Fruit fly (Drosophila melanogaster) whole organism, embryonic: ENCODE measurements around the gene CG43448.

Experiments used
- BtbVII ChIP-seq: fragments of 200-800 bp; sonication (Bioruptor generic); optimal IDR thresholded peaks from 3 replicates; lab custom pipeline; 2017; ENCODE audit warnings: missing biosample characterization, mild to moderate bottlenecking, missing genetic modification characterization
- CG10147 ChIP-seq: fragments of 200-800 bp; sonication (Bioruptor generic); optimal IDR thresholded peaks from 2 replicates; lab custom pipeline; 2019; ENCODE audit warnings: missing biosample characterization, mild to moderate bottlenecking, missing genetic modification characterization, moderate library complexity
- CG10543 ChIP-seq: fragments of 200-800 bp; sonication (Bioruptor generic); optimal IDR thresholded peaks from 3 replicates; lab custom pipeline; 2017; ENCODE audit warnings: missing biosample characterization, mild to moderate bottlenecking, missing genetic modification characterization, moderate library complexity
- CG12104 ChIP-seq: fragments of 200-800 bp; sonication (Bioruptor generic); optimal IDR thresholded peaks from 3 replicates; lab custom pipeline; 2016; ENCODE audit warnings: missing biosample characterization, missing genetic modification characterization
- CG13624 ChIP-seq: fragments of 200-800 bp; sonication (Bioruptor generic); optimal IDR thresholded peaks from 2 replicates; lab custom pipeline; 2016; ENCODE audit warnings: missing biosample characterization, missing genetic modification characterization
- CG1529 ChIP-seq: fragments of 200-800 bp; sonication (Bioruptor generic); optimal IDR thresholded peaks from 3 replicates; lab custom pipeline; 2018; ENCODE audit warnings: missing biosample characterization, missing genetic modification characterization
- CG15479 ChIP-seq: fragments of 200-800 bp; sonication (Bioruptor generic); optimal IDR thresholded peaks from 3 replicates; lab custom pipeline; 2019; ENCODE audit warnings: missing biosample characterization, mild to moderate bottlenecking, missing genetic modification characterization, moderate library complexity
- CG18599 ChIP-seq: fragments of 200-800 bp; sonication (Bioruptor generic); optimal IDR thresholded peaks from 3 replicates; lab custom pipeline; 2017; ENCODE audit warnings: missing biosample characterization, missing genetic modification characterization, mild to moderate bottlenecking, moderate library complexity, missing genetic modification reagents
- CG31224 ChIP-seq: fragments of 200-800 bp; sonication (Bioruptor generic); IDR thresholded peaks from 2 replicates; pipeline ENCODE4 v1.3.6; 2022; ENCODE audit warnings: missing biosample characterization, missing genetic modification characterization
- CG32532 ChIP-seq: fragments of 200-800 bp; sonication (Bioruptor generic); IDR thresholded peaks from 2 replicates; pipeline ENCODE4 v1.3.6; 2022; ENCODE audit warnings: missing biosample characterization, missing genetic modification characterization
- CG3838 ChIP-seq: fragments of 200-800 bp; sonication (Bioruptor generic); optimal IDR thresholded peaks from 3 replicates; lab custom pipeline; 2016; ENCODE audit warnings: missing biosample characterization, missing genetic modification characterization
- CG8281 ChIP-seq: fragments of 200-800 bp; sonication (Bioruptor generic); optimal IDR thresholded peaks from 2 replicates; lab custom pipeline; 2018; ENCODE audit warnings: missing biosample characterization, mild to moderate bottlenecking, missing genetic modification characterization, moderate library complexity
- Camta ChIP-seq: fragments of 200-800 bp; sonication (Bioruptor generic); optimal IDR thresholded peaks from 2 replicates; lab custom pipeline; 2016; ENCODE audit warnings: missing biosample characterization, missing genetic modification characterization
- Ets97D ChIP-seq: fragments of 200-800 bp; sonication (Bioruptor generic); optimal IDR thresholded peaks from 3 replicates; lab custom pipeline; 2016; ENCODE audit warnings: missing biosample characterization, missing genetic modification characterization
- Fer3 ChIP-seq: fragments of 200-800 bp; sonication (Bioruptor generic); optimal IDR thresholded peaks from 2 replicates; lab custom pipeline; 2018; ENCODE audit warnings: missing biosample characterization, mild to moderate bottlenecking, missing genetic modification characterization, moderate library complexity
- HLH4C ChIP-seq: fragments of 200-800 bp; sonication (Bioruptor generic); IDR thresholded peaks from 3 replicates; pipeline ENCODE4 v1.3.6; 2022; ENCODE audit warnings: missing biosample characterization, missing genetic modification characterization; ENCODE audit not compliant: partially characterized antibody
- Hr3 ChIP-seq: fragments of 200-800 bp; sonication (Bioruptor generic); optimal IDR thresholded peaks from 3 replicates; lab custom pipeline; 2016; ENCODE audit warnings: missing biosample characterization, missing genetic modification characterization
- Hsf ChIP-seq: fragments of 200-800 bp; sonication (Bioruptor generic); optimal IDR thresholded peaks from 3 replicates; lab custom pipeline; 2016; ENCODE audit warnings: missing biosample characterization, missing genetic modification characterization
- Lhr ChIP-seq: fragments of 200-800 bp; sonication (Bioruptor generic); optimal IDR thresholded peaks from 3 replicates; lab custom pipeline; 2017; ENCODE audit warnings: mild to moderate bottlenecking, missing biosample characterization, missing genetic modification reagents, missing genetic modification characterization
- Med ChIP-seq: fragments of 200-800 bp; sonication (Bioruptor generic); peaks from one replicate; lab custom pipeline; 2016; ENCODE audit warnings: missing biosample characterization, missing genetic modification characterization, mild to moderate bottlenecking, inconsistent platforms, moderate library complexity
- Mes4 ChIP-seq: fragments of 200-800 bp; sonication (Bioruptor generic); optimal IDR thresholded peaks from 2 replicates; lab custom pipeline; 2016; ENCODE audit warnings: missing biosample characterization, missing genetic modification characterization
- Myb ChIP-seq: fragments of 200-800 bp; sonication (Bioruptor generic); optimal IDR thresholded peaks from 2 replicates; lab custom pipeline; 2016; ENCODE audit warnings: missing biosample characterization, missing genetic modification characterization
- NFAT ChIP-seq: fragments of 200-800 bp; sonication (Bioruptor generic); IDR thresholded peaks from 2 replicates; pipeline ENCODE4 v1.3.6; 2022; ENCODE audit warnings: missing biosample characterization, missing genetic modification characterization
- Nf-YB ChIP-seq: fragments of 200-800 bp; sonication (Bioruptor generic); optimal IDR thresholded peaks from 3 replicates; lab custom pipeline; 2019; ENCODE audit warnings: missing biosample characterization, mild to moderate bottlenecking, missing genetic modification characterization, moderate library complexity
- Rfx ChIP-seq: fragments of 200-800 bp; sonication (Bioruptor generic); IDR thresholded peaks from 2 replicates; pipeline ENCODE4 v1.3.6; 2022; ENCODE audit warnings: missing biosample characterization, missing genetic modification characterization
- Six4 ChIP-seq: fragments of 200-800 bp; sonication (Bioruptor generic); optimal IDR thresholded peaks from 2 replicates; lab custom pipeline; 2016; ENCODE audit warnings: missing biosample characterization, missing genetic modification characterization
- Sry-δ ChIP-seq: fragments of 200-800 bp; sonication (Bioruptor generic); optimal IDR thresholded peaks from 2 replicates; lab custom pipeline; 2016; ENCODE audit warnings: missing biosample characterization, missing genetic modification characterization
- Xbp1 ChIP-seq: fragments of 200-800 bp; sonication (Bioruptor generic); optimal IDR thresholded peaks from 3 replicates; lab custom pipeline; 2016; ENCODE audit warnings: missing biosample characterization, mild to moderate bottlenecking, missing genetic modification characterization
- YL-1 ChIP-seq: fragments of 200-800 bp; sonication (Bioruptor generic); optimal IDR thresholded peaks from 3 replicates; lab custom pipeline; 2017; ENCODE audit warnings: missing biosample characterization, mild to moderate bottlenecking, missing genetic modification characterization
- ase ChIP-seq: fragments of 200-800 bp; sonication (Bioruptor generic); IDR thresholded peaks from 3 replicates; pipeline ENCODE4 v1.3.6; 2022; ENCODE audit warnings: missing biosample characterization, missing genetic modification characterization
- corto ChIP-seq: fragments of 200-800 bp; sonication (Bioruptor generic); optimal IDR thresholded peaks from 2 replicates; lab custom pipeline; 2016; ENCODE audit warnings: missing biosample characterization, mild to moderate bottlenecking, missing genetic modification characterization, moderate library complexity
- cwo ChIP-seq: fragments of 200-800 bp; sonication (Bioruptor generic); optimal IDR thresholded peaks from 3 replicates; lab custom pipeline; 2017; ENCODE audit warnings: missing biosample characterization, missing genetic modification characterization, mild to moderate bottlenecking, moderate library complexity, missing genetic modification reagents
- dan ChIP-seq: fragments of 200-800 bp; sonication (Bioruptor generic); IDR thresholded peaks from 2 replicates; pipeline ENCODE4 v1.3.6; 2022; ENCODE audit warnings: missing biosample characterization, missing genetic modification characterization
- dimm ChIP-seq: fragments of 200-800 bp; sonication (Bioruptor generic); IDR thresholded peaks from 2 replicates; pipeline ENCODE4 v1.3.6; 2022; ENCODE audit warnings: missing biosample characterization, missing genetic modification characterization
- dpn ChIP-seq, 2 experiments: fragments of 200-800 bp; sonication (Bioruptor generic); optimal IDR thresholded peaks; 3 replicates each; lab custom pipeline; 2016; ENCODE audit warnings: missing biosample characterization in 2 of 2, missing genetic modification characterization in 2 of 2
- emc ChIP-seq: fragments of 200-800 bp; sonication (Bioruptor generic); optimal IDR thresholded peaks from 2 replicates; lab custom pipeline; 2016; ENCODE audit warnings: missing biosample characterization, missing genetic modification characterization
- en ChIP-seq: fragments of 200-800 bp; sonication (Bioruptor generic); optimal IDR thresholded peaks from 2 replicates; lab custom pipeline; 2016; ENCODE audit warnings: missing biosample characterization, missing genetic modification characterization
- fd96Cb ChIP-seq: fragments of 200-800 bp; sonication (Bioruptor generic); optimal IDR thresholded peaks from 2 replicates; lab custom pipeline; 2018; ENCODE audit warnings: missing biosample characterization, mild to moderate bottlenecking, missing genetic modification characterization, moderate library complexity
- ftz-f1 ChIP-seq: fragments of 200-800 bp; sonication (Bioruptor generic); optimal IDR thresholded peaks from 2 replicates; lab custom pipeline; 2016; ENCODE audit warnings: missing biosample characterization, missing genetic modification characterization
- fu2 ChIP-seq: fragments of 200-800 bp; sonication (Bioruptor generic); optimal IDR thresholded peaks from 2 replicates; lab custom pipeline; 2016; ENCODE audit warnings: missing biosample characterization, missing genetic modification characterization
- ham ChIP-seq: fragments of 200-800 bp; sonication (Bioruptor generic); IDR thresholded peaks from 2 replicates; pipeline ENCODE4 v1.3.6; 2022; ENCODE audit warnings: missing biosample characterization, missing genetic modification characterization
- hth ChIP-seq: fragments of >200 bp; optimal IDR thresholded peaks from 2 replicates; lab custom pipeline; 2017; ENCODE audit warnings: inconsistent platforms
- mld ChIP-seq: fragments of 200-800 bp; sonication (Bioruptor generic); IDR thresholded peaks from 3 replicates; pipeline ENCODE4 v1.3.6; 2022; ENCODE audit warnings: missing biosample characterization, missing genetic modification characterization; ENCODE audit not compliant: partially characterized antibody
- phol ChIP-seq: fragments of 200-800 bp; sonication (Bioruptor generic); optimal IDR thresholded peaks from 3 replicates; lab custom pipeline; 2018; ENCODE audit warnings: missing biosample characterization, mild to moderate bottlenecking, missing genetic modification characterization, moderate library complexity
- psq ChIP-seq: fragments of 200-800 bp; sonication (Bioruptor generic); optimal IDR thresholded peaks from 2 replicates; lab custom pipeline; 2017; ENCODE audit warnings: missing biosample characterization, missing genetic modification characterization
- pum ChIP-seq: fragments of 200-800 bp; sonication (Bioruptor generic); optimal IDR thresholded peaks from 2 replicates; lab custom pipeline; 2016; ENCODE audit warnings: missing biosample characterization, missing genetic modification characterization
- row ChIP-seq: fragments of 200-800 bp; sonication (Bioruptor generic); IDR thresholded peaks from 3 replicates; pipeline ENCODE4 v1.3.6; 2022; ENCODE audit warnings: missing biosample characterization, missing genetic modification characterization
- slp2 ChIP-seq: fragments of 200-800 bp; sonication (Bioruptor generic); optimal IDR thresholded peaks from 2 replicates; lab custom pipeline; 2016; ENCODE audit warnings: missing biosample characterization, missing genetic modification characterization
- toy ChIP-seq: fragments of 200-800 bp; sonication (Bioruptor generic); IDR thresholded peaks from 2 replicates; pipeline ENCODE4 v1.3.6; 2022; ENCODE audit warnings: missing biosample characterization, missing genetic modification characterization
- trem ChIP-seq: fragments of 200-800 bp; optimal IDR thresholded peaks from 3 replicates; lab custom pipeline; 2019; ENCODE audit warnings: missing biosample characterization, mild to moderate bottlenecking, missing genetic modification characterization, moderate library complexity
- ttk ChIP-seq: fragments of 200-800 bp; sonication (Bioruptor generic); IDR thresholded peaks from 2 replicates; pipeline ENCODE4 v2.1.2; 2022; ENCODE audit warnings: missing biosample characterization, missing genetic modification characterization
- vnd ChIP-seq: fragments of 200-800 bp; sonication (Bioruptor generic); IDR thresholded peaks from 3 replicates; pipeline ENCODE4 v1.3.6; 2022; ENCODE audit warnings: missing biosample characterization, missing genetic modification characterization; ENCODE audit not compliant: partially characterized antibody
- wor ChIP-seq: fragments of 200-800 bp; sonication (Bioruptor generic); IDR thresholded peaks from 2 replicates; pipeline ENCODE4 v1.3.6; 2022; ENCODE audit warnings: missing biosample characterization, missing genetic modification characterization

The CG43448 gene

dm6 chr3R:30222236-30222635, 15.3 kb downstream of the CG43448 start (continued):
- TF ChIP-seq Six4 (GFP tag; lab: Kevin White, UChicago) (no peak), en (GFP tag; lab: Kevin White, UChicago) (no peak), wor (GFP tag; lab: Robert Waterston, UW) (no peak), fu2 (GFP tag; lab: Kevin White, UChicago) (no peak), Mes4 (GFP tag; lab: Kevin White, UChicago) (no peak), dpn (GFP tag; optimal IDR thresholded peaks at IDR 0.05; lab: Kevin White, UChicago) (no peak), Hsf (GFP tag; lab: Kevin White, UChicago) (peak; percentile 3), ttk (GFP tag; lab: Robert Waterston, UW) (no peak), YL-1 (GFP tag; lab: Kevin White, UChicago) (no peak), BtbVII (GFP tag; lab: Kevin White, UChicago) (no peak), vnd (no peak), NFAT (GFP tag; lab: Robert Waterston, UW) (no peak), toy (GFP tag; lab: Robert Waterston, UW) (no peak), ftz-f1 (no peak), CG31224 (GFP tag; lab: Robert Waterston, UW) (no peak), ham (GFP tag; lab: Robert Waterston, UW) (no peak), mld (GFP tag; lab: Robert Waterston, UW) (no peak), CG12104 (GFP tag; lab: Kevin White, UChicago) (no peak), Sry-δ (GFP tag; lab: Kevin White, UChicago) (no peak), row (peak; percentile 65), cwo (GFP tag; lab: Kevin White, UChicago) (no peak), hth (lab: Kevin White, UChicago) (no peak), pum (GFP tag; lab: Kevin White, UChicago) (no peak), dan (GFP tag; lab: Robert Waterston, UW) (no peak), Fer3 (tag; lab: Kevin White, UChicago) (no peak), Med (GFP tag; lab: Kevin White, UChicago) (no peak), Lhr (no peak), CG10147 (no peak), ase (no peak), CG1529 (no peak), CG13624 (GFP tag; lab: Kevin White, UChicago) (no peak), Xbp1 (peak; percentile 33), Hr3 (no peak), psq (GFP tag; lab: Kevin White, UChicago) (no peak), Nf-YB (GFP tag; lab: Kevin White, UChicago) (no peak), CG8281 (tag; lab: Kevin White, UChicago) (no peak), corto (GFP tag; lab: Kevin White, UChicago) (no peak), CG32532 (GFP tag; lab: Robert Waterston, UW) (peak; percentile 18; the same call in 1 of the 2 replicates), HLH4C (GFP tag; lab: Robert Waterston, UW) (no peak), emc (GFP tag; lab: Kevin White, UChicago) (no peak), fd96Cb (tag; lab: Kevin White, UChicago) (no peak), CG10543 (GFP tag; lab: Kevin White, UChicago) (no peak), Ets97D (GFP tag; lab: Kevin White, UChicago) (no peak), trem (tag; lab: Kevin White, UChicago) (peak; percentile 16), CG15479 (no peak), dimm (no peak), CG18599 (peak; percentile 9), CG3838 (no peak), phol (tag; lab: Kevin White, UChicago) (no peak), Rfx (GFP tag; lab: Robert Waterston, UW) (no peak), Myb (GFP tag; lab: Kevin White, UChicago) (no peak), slp2 (GFP tag; lab: Kevin White, UChicago) (no peak), Camta (no peak)
